Worm (Caenorhabditis elegans): ENCODE measurements around the gene clec-185.

clec-185 gene

ce11 chrIV:12396645-12397258, 41.7 kb upstream of the clec-185 start:
- TF ChIP-seq nhr-129 (tag; optimal IDR thresholded peaks at IDR 0.05) = peak; percentile 89
- peak; percentile 15 for TF ChIP-seq sma-3 (GFP tag; optimal IDR thresholded peaks at IDR 0.05)
- no peak for TF ChIP-seq dmd-4 (tag; optimal IDR thresholded peaks at IDR 0.05)
- TF ChIP-seq peb-1 (tag; optimal IDR thresholded peaks at IDR 0.05) = no peak
- TF ChIP-seq sma-9 (GFP tag; optimal IDR thresholded peaks at IDR 0.05) = peak; percentile 13
- no peak for TF ChIP-seq sma-9 (tag; optimal IDR thresholded peaks at IDR 0.05)
- peak; percentile 60 for TF ChIP-seq sem-4 (tag; optimal IDR thresholded peaks at IDR 0.05)
- no peak for TF ChIP-seq mab-5 (tag; optimal IDR thresholded peaks at IDR 0.05)
- TF ChIP-seq lsy-2 (tag; optimal IDR thresholded peaks at IDR 0.05) = peak in 1 of 2 experiments; percentile 61
- no peak for TF ChIP-seq nhr-237 (tag; optimal IDR thresholded peaks at IDR 0.05)
- peak; percentile 59 for TF ChIP-seq nhr-21 (tag; optimal IDR thresholded peaks at IDR 0.05)
- TF ChIP-seq elt-3 (tag; optimal IDR thresholded peaks at IDR 0.05) = no peak
- peak; percentile 82 for TF ChIP-seq nhr-25 (tag; optimal IDR thresholded peaks at IDR 0.05)
- TF ChIP-seq C34F6.9 (tag; optimal IDR thresholded peaks at IDR 0.05) = peak; percentile 15
- TF ChIP-seq ztf-1 (GFP tag; conservative IDR thresholded peaks at IDR 0.05) = no peak
- peak; percentile 77 for TF ChIP-seq blmp-1 (tag; optimal IDR thresholded peaks at IDR 0.05; ENCODE audit: insufficient read depth)
- peak; percentile 65 for TF ChIP-seq fos-1 (tag; optimal IDR thresholded peaks at IDR 0.05)

ce11 chrIV:12398437-12398836, 40.0 kb upstream of the clec-185 start, which contains the start of gene acs-20:
TSS of gene acs-20 (minus strand) at chrIV:12398706.
- no peak for TF ChIP-seq elt-1 (tag; optimal IDR thresholded peaks at IDR 0.05)
- TF ChIP-seq zag-1 (tag; optimal IDR thresholded peaks at IDR 0.05) = no peak
- TF ChIP-seq mbf-1 (tag; optimal IDR thresholded peaks at IDR 0.05) = no peak
- no peak for TF ChIP-seq aly-2 (tag; optimal IDR thresholded peaks at IDR 0.05)
- TF ChIP-seq nhr-25 (tag; optimal IDR thresholded peaks at IDR 0.05) = no peak
- TF ChIP-seq elt-3 (tag; optimal IDR thresholded peaks at IDR 0.05) = no peak
- TF ChIP-seq ceh-16 (tag; optimal IDR thresholded peaks at IDR 0.05) = no peak
- no peak for TF ChIP-seq lin-11 (tag; optimal IDR thresholded peaks at IDR 0.05)
- no peak for TF ChIP-seq F13H6.1 (tag; optimal IDR thresholded peaks at IDR 0.05)
- TF ChIP-seq sma-9 (GFP tag; optimal IDR thresholded peaks at IDR 0.05) = no peak
- no peak for TF ChIP-seq sma-9 (tag; optimal IDR thresholded peaks at IDR 0.05)
- no peak for TF ChIP-seq nhr-23 (tag; optimal IDR thresholded peaks at IDR 0.05)
- no peak for TF ChIP-seq fos-1 (tag; optimal IDR thresholded peaks at IDR 0.05)
- no peak for TF ChIP-seq Y55F3AM.14 (GFP tag; optimal IDR thresholded peaks at IDR 0.05)
- TF ChIP-seq mdl-1 (tag; optimal IDR thresholded peaks at IDR 0.05) = no peak

ce11 chrIV:12399983-12400382, 38.5 kb upstream of the clec-185 start:
- TF ChIP-seq elt-3 (tag; optimal IDR thresholded peaks at IDR 0.05) = no peak
- peak; percentile 52 for TF ChIP-seq fos-1 (tag; optimal IDR thresholded peaks at IDR 0.05)
- TF ChIP-seq mbf-1 (tag; optimal IDR thresholded peaks at IDR 0.05) = no peak
- no peak for TF ChIP-seq unc-62 (GFP tag; optimal IDR thresholded peaks at IDR 0.05)

- TF ChIP-seq nhr-25 (tag; optimal IDR thresholded peaks at IDR 0.05) = peak; percentile 36
- TF ChIP-seq ztf-11 (tag; optimal IDR thresholded peaks at IDR 0.05) = no peak
- TF ChIP-seq unc-62 (GFP tag; optimal IDR thresholded peaks at IDR 0.05) = no peak
- TF ChIP-seq gmeb-1 (tag; optimal IDR thresholded peaks at IDR 0.05) = no peak
- TF ChIP-seq nhr-129 (tag; optimal IDR thresholded peaks at IDR 0.05) = peak; percentile 24
- TF ChIP-seq zag-1 (tag; optimal IDR thresholded peaks at IDR 0.05) = no peak
- peak; percentile 74 for TF ChIP-seq nhr-21 (tag; optimal IDR thresholded peaks at IDR 0.05)
- TF ChIP-seq blmp-1 (tag; optimal IDR thresholded peaks at IDR 0.05; ENCODE audit: insufficient read depth) = peak; percentile 14
- TF ChIP-seq mdl-1 (tag; optimal IDR thresholded peaks at IDR 0.05) = no peak
- TF ChIP-seq ztf-4 (tag; optimal IDR thresholded peaks at IDR 0.05) = no peak
- TF ChIP-seq dmd-4 (tag; optimal IDR thresholded peaks at IDR 0.05) = no peak
- TF ChIP-seq snpc-4 (tag; optimal IDR thresholded peaks at IDR 0.05) = no peak
Observed at ce11 chrIV:12403440-12403839, 35.0 kb upstream of the clec-185 start.

- TF ChIP-seq snpc-4 (tag; optimal IDR thresholded peaks at IDR 0.05) = no peak
- TF ChIP-seq unc-55 (GFP tag; optimal IDR thresholded peaks at IDR 0.05) = peak; percentile 97
- peak; percentile 12 for TF ChIP-seq egl-27 (tag; optimal IDR thresholded peaks at IDR 0.05)
- TF ChIP-seq mab-5 (tag; optimal IDR thresholded peaks at IDR 0.05) = peak; percentile 22
- no peak for TF ChIP-seq R02D3.7 (tag; optimal IDR thresholded peaks at IDR 0.05)
- no peak for TF ChIP-seq ceh-82 (tag; optimal IDR thresholded peaks at IDR 0.05)
- TF ChIP-seq fos-1 (tag; optimal IDR thresholded peaks at IDR 0.05) = peak; percentile 80
- TF ChIP-seq mbf-1 (tag; optimal IDR thresholded peaks at IDR 0.05) = no peak
- TF ChIP-seq sma-9 (GFP tag; optimal IDR thresholded peaks at IDR 0.05) = peak; percentile 81
- TF ChIP-seq sma-9 (tag; optimal IDR thresholded peaks at IDR 0.05) = no peak
- no peak for TF ChIP-seq blmp-1 (tag; optimal IDR thresholded peaks at IDR 0.05; ENCODE audit: insufficient read depth)
- TF ChIP-seq sma-3 (GFP tag; optimal IDR thresholded peaks at IDR 0.05) = peak; percentile 64
- TF ChIP-seq crh-2 (tag; optimal IDR thresholded peaks at IDR 0.05) = peak; percentile 87
- TF ChIP-seq C34F6.9 (tag; optimal IDR thresholded peaks at IDR 0.05) = peak; percentile 85
- peak; percentile 48 for TF ChIP-seq F13H6.1 (tag; optimal IDR thresholded peaks at IDR 0.05)
- TF ChIP-seq ZK546.5 (tag; optimal IDR thresholded peaks at IDR 0.05) = peak; percentile 73
- TF ChIP-seq ztf-4 (tag; optimal IDR thresholded peaks at IDR 0.05) = peak; percentile 64
- TF ChIP-seq aly-2 (tag; optimal IDR thresholded peaks at IDR 0.05) = no peak
- no peak for TF ChIP-seq unc-62 (GFP tag; optimal IDR thresholded peaks at IDR 0.05)
- peak; percentile 78 to 95 for TF ChIP-seq lsy-2 (tag; optimal IDR thresholded peaks at IDR 0.05)
- peak; percentile 95 for TF ChIP-seq gmeb-1 (tag; optimal IDR thresholded peaks at IDR 0.05)
- no peak for TF ChIP-seq ztf-11 (tag; optimal IDR thresholded peaks at IDR 0.05)
- TF ChIP-seq nhr-6 (tag; optimal IDR thresholded peaks at IDR 0.05) = no peak
- TF ChIP-seq nhr-25 (tag; optimal IDR thresholded peaks at IDR 0.05) = peak; percentile 71
- TF ChIP-seq lin-13 (GFP tag; optimal IDR thresholded peaks at IDR 0.05) = peak; percentile 91
- peak; percentile 99 for TF ChIP-seq nhr-129 (tag; optimal IDR thresholded peaks at IDR 0.05)
- peak; percentile 72 for TF ChIP-seq sem-4 (tag; optimal IDR thresholded peaks at IDR 0.05)
- no peak for TF ChIP-seq peb-1 (tag; optimal IDR thresholded peaks at IDR 0.05)
- peak; percentile 63 for TF ChIP-seq zag-1 (tag; optimal IDR thresholded peaks at IDR 0.05)
Observed at ce11 chrIV:12404137-12404536, 34.3 kb upstream of the clec-185 start, which contains the start of gene gex-3. TSS of gene gex-3 (plus strand) at chrIV:12404431.
